Worm (Caenorhabditis elegans): Measurements from ENCODE around the gene C25D7.15.
"Not testable (repeated sequence)": the region's sequence is repeated elsewhere in the genome, so short reads cannot be mapped to it uniquely, and the experiment has no call there.

The C25D7.15 gene

DNA sequence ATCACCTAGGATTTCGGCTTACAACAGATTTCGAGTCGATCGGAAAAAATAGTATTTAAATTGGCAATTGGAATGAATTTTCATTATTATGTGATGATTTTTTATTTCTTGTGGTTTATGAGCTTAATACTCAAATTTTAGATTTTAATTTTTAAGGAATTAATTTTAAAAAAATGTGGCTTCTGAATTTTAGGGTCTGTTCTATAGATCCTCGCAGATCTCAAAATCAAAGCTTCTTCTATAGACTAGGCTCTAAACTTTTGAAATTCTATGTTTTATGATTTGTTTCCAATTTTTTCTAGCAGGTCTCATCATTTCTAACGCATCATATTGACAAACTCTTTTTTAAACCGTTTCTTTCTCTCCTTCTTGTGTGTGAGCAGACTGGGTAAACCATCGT, 33.1 kb downstream of the C25D7.15 start, which contains the start of gene txt-12:
txt-12 (plus strand) TSS at position 301 of the 400 bp plus-strand sequence.
- no peak for TF ChIP-seq nhr-43 (tag; optimal IDR thresholded peaks at IDR 0.05; ENCODE audit: poor library complexity, severe bottlenecking)
- peak; percentile 77 for TF ChIP-seq pha-4 (tag; optimal IDR thresholded peaks at IDR 0.05)

DNA sequence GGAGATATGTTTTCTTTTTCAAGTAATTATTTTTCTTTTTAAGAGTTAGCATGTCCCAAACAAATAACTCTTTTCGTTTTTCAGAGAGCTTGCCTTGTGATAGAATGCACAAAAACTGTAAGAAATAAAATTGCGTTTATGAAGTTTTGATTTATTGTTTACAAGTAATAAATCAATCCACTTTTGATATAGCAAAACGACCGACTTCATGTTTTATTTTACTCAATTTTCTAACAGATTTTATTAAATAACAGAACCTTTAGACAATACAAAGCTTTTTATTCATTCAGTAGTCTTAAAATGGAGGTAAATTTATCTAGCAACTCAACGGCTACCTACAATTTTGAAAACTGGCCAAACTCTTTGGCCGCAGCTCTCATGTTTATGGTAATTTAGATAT, 35.1 kb downstream of the C25D7.15 start, which contains the start of gene srx-78:
srx-78 (plus strand) TSS at position 301 of the 400 bp plus-strand sequence.
- TF ChIP-seq fkh-2 (tag; optimal IDR thresholded peaks at IDR 0.05) = no peak
- TF ChIP-seq skn-1 (tag; optimal IDR thresholded peaks at IDR 0.05) = no peak

DNA sequence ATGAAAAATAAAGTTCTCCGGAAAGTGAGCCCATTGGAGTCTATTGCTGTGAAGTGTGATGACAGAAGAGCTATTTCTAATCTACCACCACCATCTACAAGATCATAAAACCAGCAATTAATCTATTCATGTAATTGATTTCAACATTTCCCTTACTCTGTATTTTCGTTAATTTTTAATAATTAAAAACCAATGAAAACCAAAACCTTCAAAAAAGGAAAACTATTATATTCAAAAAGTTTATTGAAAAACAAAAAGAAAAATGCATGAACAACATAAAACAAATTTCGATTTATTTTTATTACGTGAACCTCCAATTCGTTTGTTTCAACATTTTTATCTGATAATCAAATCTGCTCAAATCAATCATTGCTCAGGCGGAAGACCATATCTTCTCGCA, 39.8 kb downstream of the C25D7.15 start, which contains the start of gene C01G10.1:
C01G10.1 (plus strand) TSS at position 301 of the 400 bp plus-strand sequence.
- no peak for TF ChIP-seq lin-15B (tag; optimal IDR thresholded peaks at IDR 0.05)
- no peak for TF ChIP-seq nhr-77 (tag; optimal IDR thresholded peaks at IDR 0.05)
- TF ChIP-seq ceh-9 (tag; optimal IDR thresholded peaks at IDR 0.05) = no peak
- no peak for TF ChIP-seq nhr-12 (tag; optimal IDR thresholded peaks at IDR 0.05)
- TF ChIP-seq mml-1 (tag; optimal IDR thresholded peaks at IDR 0.05) = no peak
- no peak for TF ChIP-seq elt-3 (tag; optimal IDR thresholded peaks at IDR 0.05)
- TF ChIP-seq nhr-76 (tag; optimal IDR thresholded peaks at IDR 0.05) = no peak
- no peak for TF ChIP-seq egl-5 (tag; optimal IDR thresholded peaks at IDR 0.05)

DNA sequence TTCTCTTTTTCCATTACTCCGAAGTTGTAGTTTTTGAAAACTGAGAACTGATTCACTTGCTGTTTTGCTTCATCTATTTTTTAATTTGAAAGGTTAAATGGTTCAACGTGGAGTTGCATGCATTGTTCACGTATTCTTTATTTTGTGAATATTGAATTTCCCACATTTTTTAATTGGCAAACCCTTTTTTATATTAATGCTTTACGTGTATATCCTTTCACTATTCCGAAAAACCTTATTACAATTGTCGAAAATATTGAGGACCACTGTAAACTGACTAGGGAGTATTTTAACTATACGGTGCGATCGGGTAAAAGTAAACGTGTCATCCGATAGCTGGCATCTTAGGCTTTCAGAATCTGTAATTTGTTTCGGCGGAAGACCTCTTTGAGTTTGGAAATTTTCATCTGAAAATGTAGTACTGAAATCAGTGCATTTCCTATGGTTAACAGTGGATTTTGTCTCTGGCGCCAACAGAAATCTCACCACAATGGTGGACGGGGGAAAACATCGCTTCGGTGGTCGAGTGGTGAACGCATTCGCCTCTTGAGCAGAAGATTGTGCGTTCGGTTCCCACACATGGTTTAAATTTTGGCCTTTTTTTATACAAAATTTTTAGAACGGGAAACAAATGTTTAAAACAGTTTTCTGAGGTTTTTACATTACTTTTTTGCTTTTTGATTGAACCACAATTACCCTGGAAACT, 46.4 kb downstream of the C25D7.15 start, which contains the start of gene C01G10.14:
C01G10.14 (minus strand) TSS at position 51 of the 706 bp plus-strand sequence.
- not testable (repeated sequence) for TF ChIP-seq egl-5, elt-2, nhr-11 (tag; optimal IDR thresholded peaks at IDR 0.05)

DNA sequence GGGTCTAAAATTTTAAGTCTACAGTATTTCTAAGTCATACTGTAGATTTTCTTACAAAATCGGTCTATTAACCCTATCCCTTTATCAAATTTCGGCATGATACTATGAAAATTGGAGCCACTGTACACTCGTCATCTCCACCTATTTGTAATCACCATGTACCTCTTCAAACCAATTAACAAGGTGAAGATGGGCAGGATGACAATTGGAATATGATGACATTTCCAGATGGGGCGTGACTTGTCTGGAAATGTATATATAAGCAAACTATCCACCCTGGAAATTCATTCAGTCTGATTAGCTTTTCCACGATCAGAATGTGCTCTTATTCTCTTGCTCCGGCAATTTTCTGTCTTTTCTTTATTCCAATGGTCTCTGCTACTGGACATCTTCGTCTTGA, 49.7 kb downstream of the C25D7.15 start, which contains the start of gene Y75B12A.2:
Y75B12A.2 (plus strand) TSS at position 301 of the 400 bp plus-strand sequence.
- no peak for TF ChIP-seq mml-1 (tag; optimal IDR thresholded peaks at IDR 0.05)
- no peak for TF ChIP-seq nfya-1 (tag; optimal IDR thresholded peaks at IDR 0.05; ENCODE audit: insufficient read depth)
- no peak for TF ChIP-seq elt-3 (tag; optimal IDR thresholded peaks at IDR 0.05)
- no peak for TF ChIP-seq elt-2 (tag; optimal IDR thresholded peaks at IDR 0.05)
- TF ChIP-seq daf-12 (tag; optimal IDR thresholded peaks at IDR 0.05) = no peak
- TF ChIP-seq jun-1 (tag; optimal IDR thresholded peaks at IDR 0.05) = no peak
- no peak for TF ChIP-seq lin-15B (tag; optimal IDR thresholded peaks at IDR 0.05)
- no peak for TF ChIP-seq lin-39 (tag; optimal IDR thresholded peaks at IDR 0.05)
- no peak for TF ChIP-seq ama-1 (optimal IDR thresholded peaks at IDR 0.05)
- no peak for TF ChIP-seq pha-4 (tag; optimal IDR thresholded peaks at IDR 0.05)
- TF ChIP-seq unc-39 (tag; optimal IDR thresholded peaks at IDR 0.05) = no peak
- TF ChIP-seq ceh-82 (tag; optimal IDR thresholded peaks at IDR 0.05) = no peak
- TF ChIP-seq nhr-12 (tag; optimal IDR thresholded peaks at IDR 0.05) = no peak

Data from whole organism, L3 larva.